Worm (Caenorhabditis elegans): ENCODE results near the gene K08D9.2.

ce11 chrV:3194952-3195450 lies 32.5 kb upstream of the K08D9.2 start, which contains the start of gene Y73C8B.2:
- TF ChIP-seq drap-1 (GFP tag; optimal IDR thresholded peaks at IDR 0.05) = no peak
- TF ChIP-seq ceh-83 (GFP tag; optimal IDR thresholded peaks at IDR 0.05) = no peak
- no peak for TF ChIP-seq blmp-1 (tag; optimal IDR thresholded peaks at IDR 0.05)
- TF ChIP-seq snpc-4 (tag; optimal IDR thresholded peaks at IDR 0.05) = no peak

All from whole organism, mixed stage, embryonic.